Worm (Caenorhabditis elegans) whole organism, L2 larva: Measurements from ENCODE around the gene Y62E10A.3.

Experiments
- C34F6.9 ChIP-seq: fragments of 150-350 bp; optimal IDR thresholded peaks from 2 replicates; lab custom pipeline; 2014; ENCODE audit warnings: missing biosample characterization, missing genetic modification characterization
- R02D3.7 ChIP-seq: fragments of 150-350 bp; optimal IDR thresholded peaks from 2 replicates; lab custom pipeline; 2014; ENCODE audit warnings: missing biosample characterization, missing genetic modification characterization
- Y55F3AM.14 ChIP-seq: fragments of 200-800 bp; sonication (Bioruptor generic); optimal IDR thresholded peaks from 2 replicates; lab custom pipeline; 2018; ENCODE audit warnings: mild to moderate bottlenecking, missing genetic modification characterization, missing compliant biosample characterization
- ZK546.5 ChIP-seq: sonication (generic microtip); optimal IDR thresholded peaks from 2 replicates; lab custom pipeline; 2017; ENCODE audit warnings: missing biosample characterization, missing genetic modification characterization
- alr-1 ChIP-seq: fragments of 150-350 bp; optimal IDR thresholded peaks from 2 replicates; lab custom pipeline; 2014; ENCODE audit warnings: missing biosample characterization, missing genetic modification characterization
- aly-2 ChIP-seq: fragments of 150-350 bp; optimal IDR thresholded peaks from 2 replicates; lab custom pipeline; 2014; ENCODE audit warnings: missing biosample characterization, missing genetic modification characterization
- blmp-1 ChIP-seq: sonication (generic microtip); optimal IDR thresholded peaks from 2 replicates; lab custom pipeline; 2017; ENCODE audit warnings: missing genetic modification characterization, mild to moderate bottlenecking, missing compliant biosample characterization, antibody characterized with exemption, moderate library complexity; ENCODE audit not compliant: insufficient read depth
- ceh-16 ChIP-seq: fragments of 150-350 bp; optimal IDR thresholded peaks from 2 replicates; lab custom pipeline; 2014; ENCODE audit warnings: missing biosample characterization, missing genetic modification characterization
- ceh-82 ChIP-seq: fragments of 150-350 bp; optimal IDR thresholded peaks from 2 replicates; lab custom pipeline; 2014; ENCODE audit warnings: missing biosample characterization, missing genetic modification characterization
- crh-2 ChIP-seq: sonication (generic microtip); optimal IDR thresholded peaks from 2 replicates; lab custom pipeline; 2017; ENCODE audit warnings: missing biosample characterization, missing genetic modification characterization
- egl-27 ChIP-seq: sonication (generic microtip); optimal IDR thresholded peaks from 3 replicates; lab custom pipeline; 2017; ENCODE audit warnings: missing biosample characterization, missing genetic modification reagents, missing genetic modification characterization
- elt-1 ChIP-seq: fragments of 150-350 bp; optimal IDR thresholded peaks from 2 replicates; lab custom pipeline; 2014; ENCODE audit warnings: missing biosample characterization, missing genetic modification characterization
- elt-3 ChIP-seq: sonication (generic microtip); optimal IDR thresholded peaks from 2 replicates; lab custom pipeline; 2017; ENCODE audit warnings: missing biosample characterization, missing genetic modification characterization
- gmeb-1 ChIP-seq: fragments of 150-350 bp; optimal IDR thresholded peaks from 2 replicates; lab custom pipeline; 2014; ENCODE audit warnings: missing biosample characterization, missing genetic modification characterization
- lin-11 ChIP-seq: fragments of 150-350 bp; sonication (generic microtip); optimal IDR thresholded peaks from 2 replicates; lab custom pipeline; 2014; ENCODE audit warnings: missing biosample characterization, missing genetic modification characterization, inconsistent platforms, mixed read lengths
- lin-13 ChIP-seq: fragments of 150-350 bp; optimal IDR thresholded peaks from 2 replicates; lab custom pipeline; 2014; ENCODE audit warnings: missing biosample characterization, missing genetic modification reagents, missing genetic modification characterization
- lin-39 ChIP-seq: fragments of 150-350 bp; optimal IDR thresholded peaks from 2 replicates; lab custom pipeline; 2014; ENCODE audit warnings: missing biosample characterization, missing genetic modification reagents, missing genetic modification characterization
- lsy-2 ChIP-seq, 2 experiments: fragments of 150-350 bp in 1 of 2; sonication (generic microtip) in 1 of 2; optimal IDR thresholded peaks; 2 replicates each; lab custom pipeline; 2014 to 2017; ENCODE audit warnings: missing biosample characterization in 2 of 2, missing genetic modification characterization in 2 of 2
- mab-5 ChIP-seq: fragments of 150-350 bp; optimal IDR thresholded peaks from 2 replicates; lab custom pipeline; 2014; ENCODE audit warnings: missing biosample characterization, missing genetic modification characterization
- mdl-1 ChIP-seq, 2 experiments: fragments of 150-350 bp in 1 of 2; sonication (generic microtip) in 1 of 2; optimal IDR thresholded peaks; 2 replicates each; lab custom pipeline; 2017; ENCODE audit warnings: missing biosample characterization in 2 of 2, missing genetic modification characterization in 2 of 2
- nhr-10 ChIP-seq: sonication (generic microtip); optimal IDR thresholded peaks from 2 replicates; lab custom pipeline; 2017; ENCODE audit warnings: missing biosample characterization, missing genetic modification characterization
- nhr-11 ChIP-seq: fragments of 150-350 bp; optimal IDR thresholded peaks from 2 replicates; lab custom pipeline; 2014; ENCODE audit warnings: missing biosample characterization, missing genetic modification characterization
- nhr-129 ChIP-seq: fragments of 150-350 bp; optimal IDR thresholded peaks from 2 replicates; lab custom pipeline; 2014; ENCODE audit warnings: missing biosample characterization, missing genetic modification characterization
- nhr-21 ChIP-seq: fragments of 150-350 bp; optimal IDR thresholded peaks from 2 replicates; lab custom pipeline; 2014; ENCODE audit warnings: missing biosample characterization, missing genetic modification characterization
- nhr-25 ChIP-seq: fragments of 150-350 bp; sonication (generic microtip); optimal IDR thresholded peaks from 3 replicates; lab custom pipeline; 2014; ENCODE audit warnings: missing biosample characterization, missing genetic modification characterization
- nhr-6 ChIP-seq: fragments of 150-350 bp; optimal IDR thresholded peaks from 2 replicates; lab custom pipeline; 2014; ENCODE audit warnings: missing biosample characterization, missing genetic modification characterization
- nhr-77 ChIP-seq: fragments of 150-350 bp; optimal IDR thresholded peaks from 2 replicates; lab custom pipeline; 2014; ENCODE audit warnings: missing biosample characterization, missing genetic modification characterization
- peb-1 ChIP-seq: fragments of 150-350 bp; optimal IDR thresholded peaks from 2 replicates; lab custom pipeline; 2014; ENCODE audit warnings: missing biosample characterization, missing genetic modification characterization
- sem-4 ChIP-seq: fragments of 150-350 bp; optimal IDR thresholded peaks from 2 replicates; lab custom pipeline; 2014; ENCODE audit warnings: missing biosample characterization, missing genetic modification reagents, missing genetic modification characterization
- unc-39 ChIP-seq: fragments of 150-350 bp; optimal IDR thresholded peaks from 2 replicates; lab custom pipeline; 2014; ENCODE audit warnings: missing biosample characterization, missing genetic modification characterization
- unc-55 ChIP-seq: fragments of 150-350 bp; sonication (generic microtip); optimal IDR thresholded peaks from 3 replicates; lab custom pipeline; 2014; ENCODE audit warnings: missing biosample characterization, missing genetic modification reagents, missing genetic modification characterization
- zag-1 ChIP-seq: fragments of 150-350 bp; optimal IDR thresholded peaks from 2 replicates; lab custom pipeline; 2014; ENCODE audit warnings: missing biosample characterization, missing genetic modification characterization
- ztf-4 ChIP-seq: fragments of 150-350 bp; optimal IDR thresholded peaks from 2 replicates; lab custom pipeline; 2014; ENCODE audit warnings: missing biosample characterization, missing genetic modification characterization

The Y62E10A.3 gene

DNA sequence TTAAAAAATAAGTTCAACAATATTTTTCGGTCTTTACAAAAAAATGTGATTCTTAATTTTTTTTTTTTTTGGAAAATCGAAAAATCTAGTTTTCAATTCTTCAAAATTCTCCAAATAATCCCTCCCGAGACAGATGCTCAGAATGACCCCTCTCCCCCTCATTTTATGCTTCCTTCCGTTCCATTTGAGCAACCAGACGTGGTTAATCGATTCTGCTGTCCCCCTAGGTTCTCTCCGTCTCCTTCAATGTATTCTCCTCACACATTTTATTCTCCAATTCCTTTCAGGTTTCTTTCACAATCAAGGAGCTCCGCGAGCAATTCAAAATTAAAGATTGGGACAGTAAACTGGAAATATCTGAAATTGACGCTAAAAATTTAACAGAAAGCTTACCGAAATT, 14.9 kb upstream of the Y62E10A.3 start:
- no peak for TF ChIP-seq ztf-4 (tag; lab: Kevin White, UChicago)
- TF ChIP-seq egl-27 (tag; lab: Kevin White, UChicago) = no peak
- no peak for TF ChIP-seq ceh-16 (tag; lab: Kevin White, UChicago)
- no peak for TF ChIP-seq nhr-11 (tag; lab: Kevin White, UChicago)
- TF ChIP-seq lin-11 (tag; lab: Kevin White, UChicago) = no peak
- TF ChIP-seq sem-4 (tag; lab: Kevin White, UChicago) = no peak
- no peak for TF ChIP-seq gmeb-1 (tag; lab: Kevin White, UChicago)
- no peak for TF ChIP-seq unc-55
- no peak for TF ChIP-seq blmp-1
- no peak for TF ChIP-seq zag-1 (tag; lab: Kevin White, UChicago)
- no peak for TF ChIP-seq ceh-82 (tag; lab: Kevin White, UChicago)
- TF ChIP-seq alr-1 (tag; lab: Kevin White, UChicago) = no peak
- TF ChIP-seq peb-1 (tag; lab: Kevin White, UChicago) = no peak
- no peak for TF ChIP-seq aly-2 (tag; lab: Kevin White, UChicago)
- no peak for TF ChIP-seq nhr-129
- TF ChIP-seq mab-5 (tag; lab: Kevin White, UChicago) = no peak
- no peak for TF ChIP-seq unc-39
- no peak for TF ChIP-seq nhr-77 (tag; lab: Kevin White, UChicago)

DNA sequence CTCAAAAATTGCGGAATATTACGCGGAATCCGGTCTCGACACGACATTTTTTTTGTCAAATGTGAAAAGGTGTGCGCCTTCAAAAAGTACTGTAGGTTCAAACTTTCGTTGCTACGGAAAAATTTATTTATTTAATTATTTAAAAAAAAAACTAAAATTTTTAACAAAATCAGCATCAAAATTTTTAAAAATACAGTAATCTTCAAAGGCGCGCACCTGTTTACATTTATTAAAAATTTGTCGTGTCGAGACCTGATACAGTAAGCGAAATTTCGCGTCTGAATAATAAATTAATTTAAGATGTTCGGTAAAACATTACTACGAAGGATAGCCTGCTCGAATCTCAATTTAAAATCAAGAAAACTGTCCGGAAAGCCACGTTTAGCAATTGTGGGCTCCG, 11.7 kb upstream of the Y62E10A.3 start, which contains the start of gene Y62E10A.6:
Gene Y62E10A.6, plus strand, starts transcription at position 301 of the 400 bp plus-strand sequence.
- TF ChIP-seq R02D3.7 (no peak), lin-39 (tag; lab: Kevin White, UChicago) (no peak), crh-2 (tag; lab: Kevin White, UChicago) (no peak), zag-1 (tag; lab: Kevin White, UChicago) (no peak), aly-2 (tag; lab: Kevin White, UChicago) (no peak), nhr-25 (tag; lab: Kevin White, UChicago) (no peak), blmp-1 (no peak), nhr-6 (tag; lab: Kevin White, UChicago) (no peak), mdl-1 (tag; optimal IDR thresholded peaks at IDR 0.05; lab: Kevin White, UChicago) (no peak)

ce11 chrIV:13370235-13370739, 10.2 kb upstream of the Y62E10A.3 start, which contains the start of the genes rla-2, popl-7 and Y62E10A.24:
rla-2 (minus strand) TSS chrIV:13370285.
popl-7 (plus strand) TSS chrIV:13370689.
Y62E10A.24 (plus strand) TSS chrIV:13370710.
- TF ChIP-seq C34F6.9 (tag; lab: Kevin White, UChicago) = peak; percentile 40
- no peak for TF ChIP-seq lin-13 (GFP tag; lab: Kevin White, UChicago)
- TF ChIP-seq unc-55 = peak; percentile 55
- no peak for TF ChIP-seq mdl-1 (tag; optimal IDR thresholded peaks at IDR 0.05; lab: Kevin White, UChicago)
- TF ChIP-seq elt-1 = no peak
- TF ChIP-seq elt-3 (tag; lab: Kevin White, UChicago) = no peak
- no peak for TF ChIP-seq unc-39
- TF ChIP-seq nhr-129 = peak; percentile 61
- TF ChIP-seq lsy-2 (tag; optimal IDR thresholded peaks at IDR 0.05; lab: Kevin White, UChicago) = peak in 1 of 2 experiments; percentile 80
- no peak for TF ChIP-seq blmp-1

ce11 chrIV:13369120-13369842, 9.2 kb upstream of the Y62E10A.3 start, which contains the start of gene agt-1:
agt-1 (minus strand) TSS chrIV:13369412.
- TF ChIP-seq ZK546.5 (tag; lab: Kevin White, UChicago) (no peak), ztf-4 (tag; lab: Kevin White, UChicago) (no peak), lsy-2 (tag; optimal IDR thresholded peaks at IDR 0.05; lab: Kevin White, UChicago) (no peak), crh-2 (tag; lab: Kevin White, UChicago) (no peak), nhr-77 (tag; lab: Kevin White, UChicago) (no peak), lin-39 (tag; lab: Kevin White, UChicago) (no peak), Y55F3AM.14 (GFP tag; lab: Kevin White, UChicago) (no peak), lin-11 (tag; lab: Kevin White, UChicago) (no peak)
- TF ChIP-seq, all 48 proteins: peak for 0

- TF ChIP-seq lsy-2 (tag; optimal IDR thresholded peaks at IDR 0.05; lab: Kevin White, UChicago) (no peak), peb-1 (tag; lab: Kevin White, UChicago) (no peak), sem-4 (tag; lab: Kevin White, UChicago) (no peak), ZK546.5 (tag; lab: Kevin White, UChicago) (no peak), elt-3 (tag; lab: Kevin White, UChicago) (no peak), alr-1 (tag; lab: Kevin White, UChicago) (no peak), nhr-10 (no peak), egl-27 (tag; lab: Kevin White, UChicago) (no peak), nhr-21 (tag; lab: Kevin White, UChicago) (no peak), nhr-6 (tag; lab: Kevin White, UChicago) (no peak), nhr-77 (tag; lab: Kevin White, UChicago) (no peak), unc-55 (no peak)
Measured at ce11 chrIV:13364869-13365268, 4.8 kb upstream of the Y62E10A.3 start, which contains the start of gene srsx-25. srsx-25 (plus strand) TSS chrIV:13365169.
